Worm (Caenorhabditis elegans) whole organism, late embryonic: ENCODE measurements around the gene tin-9.2.

Experiments used
- F13H6.1 ChIP-seq: sonication (generic microtip); optimal IDR thresholded peaks from 2 replicates; lab custom pipeline; 2016; ENCODE audit warnings: missing genetic modification characterization, missing compliant biosample characterization
- Y22D7AL.16 ChIP-seq: sonication (generic microtip); optimal IDR thresholded peaks from 2 replicates; lab custom pipeline; 2016; ENCODE audit warnings: missing genetic modification characterization, missing compliant biosample characterization
- ama-1 ChIP-seq: fragments of 150-350 bp; optimal IDR thresholded peaks from 2 replicates; lab custom pipeline; 2014
- ceh-14 ChIP-seq: sonication (generic microtip); optimal IDR thresholded peaks from 2 replicates; lab custom pipeline; 2016; ENCODE audit warnings: missing genotype, missing genetic modification characterization, missing compliant biosample characterization
- ceh-18 ChIP-seq: sonication (generic microtip); optimal IDR thresholded peaks from 2 replicates; lab custom pipeline; 2016; ENCODE audit warnings: missing genetic modification characterization, missing compliant biosample characterization
- ceh-24 ChIP-seq: sonication (generic microtip); optimal IDR thresholded peaks from 2 replicates; lab custom pipeline; 2016; ENCODE audit warnings: mild to moderate bottlenecking, missing genetic modification characterization, missing compliant biosample characterization
- ceh-31 ChIP-seq: sonication (generic microtip); optimal IDR thresholded peaks from 2 replicates; lab custom pipeline; 2016; ENCODE audit warnings: missing genetic modification characterization, missing compliant biosample characterization
- ceh-34 ChIP-seq: sonication (generic microtip); optimal IDR thresholded peaks from 2 replicates; lab custom pipeline; 2016; ENCODE audit warnings: mild to moderate bottlenecking, missing genetic modification characterization, missing compliant biosample characterization
- ceh-45 ChIP-seq: fragments of 200-800 bp; sonication (Bioruptor generic); IDR thresholded peaks from 2 replicates; pipeline ENCODE4 v1.3.6; 2022; ENCODE audit warnings: missing genetic modification reagents, missing genetic modification characterization, missing compliant biosample characterization
- ceh-48 ChIP-seq: sonication (generic microtip); optimal IDR thresholded peaks from 2 replicates; lab custom pipeline; 2016; ENCODE audit warnings: missing genetic modification characterization, inconsistent platforms, missing compliant biosample characterization
- ceh-9 ChIP-seq: sonication (generic microtip); optimal IDR thresholded peaks from 2 replicates; lab custom pipeline; 2016; ENCODE audit warnings: mild to moderate bottlenecking, missing genetic modification characterization, inconsistent platforms, missing compliant biosample characterization
- dmd-4 ChIP-seq: sonication (generic microtip); optimal IDR thresholded peaks from 2 replicates; lab custom pipeline; 2016; ENCODE audit warnings: borderline replicate concordance, missing genetic modification characterization, missing compliant biosample characterization
- elt-2 ChIP-seq: sonication (generic microtip); optimal IDR thresholded peaks from 2 replicates; lab custom pipeline; 2016; ENCODE audit warnings: missing genetic modification reagents, missing genetic modification characterization, missing compliant biosample characterization
- ets-4 ChIP-seq: sonication (generic microtip); optimal IDR thresholded peaks from 2 replicates; lab custom pipeline; 2016; ENCODE audit warnings: missing genetic modification characterization, missing compliant biosample characterization
- eyg-1 ChIP-seq: sonication (generic microtip); optimal IDR thresholded peaks from 2 replicates; lab custom pipeline; 2016; ENCODE audit warnings: missing genotype, missing genetic modification characterization, missing compliant biosample characterization
- fkh-10 ChIP-seq: fragments of 150-350 bp; optimal IDR thresholded peaks from 2 replicates; lab custom pipeline; 2014; ENCODE audit warnings: missing biosample characterization, missing genetic modification reagents, missing genetic modification characterization
- gmeb-2 ChIP-seq: sonication (generic microtip); optimal IDR thresholded peaks from 2 replicates; lab custom pipeline; 2016; ENCODE audit warnings: missing genetic modification characterization, inconsistent platforms, missing compliant biosample characterization
- hlh-15 ChIP-seq: sonication (generic microtip); optimal IDR thresholded peaks from 2 replicates; lab custom pipeline; 2016; ENCODE audit warnings: missing genetic modification characterization, missing compliant biosample characterization
- hlh-6 ChIP-seq: sonication (generic microtip); optimal IDR thresholded peaks from 2 replicates; lab custom pipeline; 2016; ENCODE audit warnings: missing genotype, missing genetic modification characterization, missing compliant biosample characterization
- lim-6 ChIP-seq: sonication (generic microtip); optimal IDR thresholded peaks from 2 replicates; lab custom pipeline; 2016; ENCODE audit warnings: missing genetic modification characterization, missing compliant biosample characterization
- madf-2 ChIP-seq: sonication (generic microtip); optimal IDR thresholded peaks from 2 replicates; lab custom pipeline; 2017; ENCODE audit warnings: missing genetic modification characterization, missing compliant biosample characterization
- mec-3 ChIP-seq: sonication (generic microtip); optimal IDR thresholded peaks from 2 replicates; lab custom pipeline; 2016; ENCODE audit warnings: borderline replicate concordance, missing genetic modification characterization, missing compliant biosample characterization
- nhr-11 ChIP-seq: fragments of 150-350 bp; optimal IDR thresholded peaks from 2 replicates; lab custom pipeline; 2014; ENCODE audit warnings: missing biosample characterization, missing genetic modification characterization
- nhr-232 ChIP-seq: sonication (generic microtip); optimal IDR thresholded peaks from 2 replicates; lab custom pipeline; 2016; ENCODE audit warnings: missing genetic modification characterization, missing compliant biosample characterization
- odd-2 ChIP-seq: sonication (generic microtip); optimal IDR thresholded peaks from 2 replicates; lab custom pipeline; 2017; ENCODE audit warnings: antibody characterized with exemption, mild to moderate bottlenecking, missing genetic modification characterization, missing compliant biosample characterization
- pag-3 ChIP-seq: sonication (generic microtip); optimal IDR thresholded peaks from 2 replicates; lab custom pipeline; 2016; ENCODE audit warnings: missing compliant biosample characterization, missing genetic modification characterization, borderline replicate concordance
- pha-2 ChIP-seq: sonication (generic microtip); optimal IDR thresholded peaks from 2 replicates; lab custom pipeline; 2017; ENCODE audit warnings: mild to moderate bottlenecking, missing genetic modification characterization, missing compliant biosample characterization
- pros-1 ChIP-seq: fragments of 150-350 bp; optimal IDR thresholded peaks from 2 replicates; lab custom pipeline; 2014; ENCODE audit warnings: missing biosample characterization, missing genetic modification reagents, missing genetic modification characterization
- ref-2 ChIP-seq: sonication (generic microtip); optimal IDR thresholded peaks from 2 replicates; lab custom pipeline; 2016; ENCODE audit warnings: missing genetic modification characterization, missing compliant biosample characterization
- sox-2 ChIP-seq: fragments of 200-800 bp; sonication (Bioruptor generic); IDR thresholded peaks from 2 replicates; pipeline ENCODE4 v1.3.6; 2022; ENCODE audit warnings: missing genetic modification reagents, missing genetic modification characterization, missing compliant biosample characterization
- syd-9 ChIP-seq: sonication (generic microtip); optimal IDR thresholded peaks from 2 replicates; lab custom pipeline; 2016; ENCODE audit warnings: mild to moderate bottlenecking, missing genetic modification characterization, moderate library complexity, missing compliant biosample characterization
- ttx-3 ChIP-seq: sonication (generic microtip); optimal IDR thresholded peaks from 2 replicates; lab custom pipeline; 2016; ENCODE audit warnings: missing genetic modification reagents, missing genetic modification characterization, missing compliant biosample characterization
- unc-55 ChIP-seq: sonication (generic microtip); optimal IDR thresholded peaks from 2 replicates; lab custom pipeline; 2017; ENCODE audit warnings: missing biosample characterization, missing genetic modification reagents, missing genetic modification characterization

Gene tin-9.2

DNA sequence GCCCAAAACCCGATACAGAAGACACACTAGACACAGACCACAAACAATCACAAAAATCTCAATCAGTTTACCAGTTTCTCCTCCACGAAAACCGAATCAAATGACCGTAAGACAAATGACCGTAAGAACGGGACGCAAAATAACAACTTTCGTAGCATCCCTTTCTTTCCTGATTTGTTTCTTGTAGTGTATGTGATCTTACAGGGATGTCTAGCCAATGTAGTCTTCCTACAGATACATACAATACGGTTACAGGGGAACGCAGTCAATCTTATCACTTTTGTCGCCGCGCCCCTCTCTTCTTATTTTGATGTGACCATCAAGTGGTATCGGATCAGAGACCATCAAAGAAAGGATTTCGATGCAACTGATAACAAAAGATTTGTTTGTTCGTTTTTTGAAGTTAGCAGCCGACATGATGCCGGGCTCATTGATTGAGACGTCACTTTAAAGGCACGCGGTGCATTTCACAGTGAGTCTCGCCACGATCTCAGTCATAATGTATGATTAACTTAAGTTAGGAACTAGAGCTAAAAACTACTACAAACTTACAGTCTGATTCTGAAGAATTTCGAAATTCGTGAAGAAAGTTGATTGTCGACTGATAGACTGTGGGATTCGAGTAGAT lies 23.1 kb upstream of the tin-9.2 start:
- no peak for TF ChIP-seq mec-3 (tag; lab: Kevin White, UChicago)
- TF ChIP-seq lim-6 (tag; lab: Kevin White, UChicago), result no peak
- no peak for TF ChIP-seq elt-2 (tag; lab: Kevin White, UChicago)
- TF ChIP-seq odd-2, result no peak
- no peak for TF ChIP-seq pros-1
- TF ChIP-seq pha-2 (tag; lab: Kevin White, UChicago), result no peak
- no peak for TF ChIP-seq Y22D7AL.16 (tag; lab: Kevin White, UChicago)
- no peak for TF ChIP-seq ceh-24 (tag; lab: Kevin White, UChicago)
- TF ChIP-seq ceh-48 (tag; lab: Kevin White, UChicago), result no peak
- TF ChIP-seq hlh-6 (tag; lab: Kevin White, UChicago), result no peak
- TF ChIP-seq, all 69 proteins: peak for 0

DNA sequence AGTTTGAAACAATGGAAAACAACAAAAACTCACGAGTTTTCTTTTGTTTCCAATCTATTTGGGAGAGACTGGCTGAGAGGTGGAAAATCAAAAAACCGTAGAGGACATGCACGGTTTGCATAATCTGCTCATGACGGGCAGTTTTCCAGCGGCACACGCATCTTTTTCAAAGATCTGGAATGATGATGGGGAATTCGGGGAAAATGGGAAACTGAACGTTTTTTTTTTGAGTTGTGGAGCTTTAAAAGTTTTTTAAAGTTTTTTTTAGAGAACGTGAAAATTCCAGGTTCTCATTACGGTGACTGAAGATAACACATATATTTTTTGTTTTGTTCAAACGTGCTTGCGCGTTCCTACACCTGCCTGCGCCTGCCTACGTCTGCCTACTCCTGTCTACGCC lies 22.2 kb upstream of the tin-9.2 start, which contains the start of gene C39E9.7:
TSS of gene C39E9.7 (minus strand) at position 101 of the 400 bp plus-strand sequence.
- TF ChIP-seq ama-1 (lab: Kevin White, UChicago) (no peak), ttx-3 (no peak)

DNA sequence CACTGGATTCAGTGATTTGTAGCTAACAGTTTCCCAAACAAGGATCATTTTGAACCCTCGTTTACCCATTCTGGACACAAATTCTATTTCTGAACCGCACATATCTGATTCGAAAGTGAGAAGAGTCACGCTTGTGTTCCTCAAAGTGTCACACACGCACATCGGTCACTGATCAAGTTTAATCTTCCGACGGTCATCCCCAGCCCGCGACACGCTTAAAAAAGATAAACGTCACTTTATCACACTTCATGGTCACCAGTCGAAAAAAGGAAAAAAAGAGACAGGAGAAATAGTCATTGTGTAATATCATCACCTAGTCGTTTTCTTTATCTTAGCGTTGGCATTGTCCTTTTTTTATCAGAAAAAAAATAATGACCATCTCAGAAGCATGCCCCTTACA lies 21.1 kb upstream of the tin-9.2 start:
- TF ChIP-seq pros-1, result no peak
- no peak for TF ChIP-seq ceh-45 (GFP tag; lab: Robert Waterston, UW)
- TF ChIP-seq nhr-232, result no peak
- no peak for TF ChIP-seq hlh-6 (tag; lab: Kevin White, UChicago)
- no peak for TF ChIP-seq ceh-48 (tag; lab: Kevin White, UChicago)
- TF ChIP-seq dmd-4 (tag; lab: Kevin White, UChicago), result no peak
- TF ChIP-seq unc-55 (GFP tag; lab: Kevin White, UChicago), result no peak
- no peak for TF ChIP-seq eyg-1 (tag; lab: Kevin White, UChicago)
- TF ChIP-seq ets-4 (tag; lab: Kevin White, UChicago), result no peak
- no peak for TF ChIP-seq lim-6 (tag; lab: Kevin White, UChicago)
- no peak for TF ChIP-seq ceh-18 (tag; lab: Kevin White, UChicago)
- no peak for TF ChIP-seq fkh-10 (GFP tag; lab: Kevin White, UChicago)
- TF ChIP-seq F13H6.1 (tag; lab: Kevin White, UChicago), result no peak
- no peak for TF ChIP-seq ceh-14 (tag; lab: Kevin White, UChicago)
- no peak for TF ChIP-seq mec-3 (tag; lab: Kevin White, UChicago)
- no peak for TF ChIP-seq hlh-15 (tag; lab: Kevin White, UChicago)
- TF ChIP-seq pag-3 (tag; lab: Kevin White, UChicago), result no peak
- no peak for TF ChIP-seq ref-2 (tag; lab: Kevin White, UChicago)
- TF ChIP-seq syd-9 (tag; lab: Kevin White, UChicago), result no peak
- no peak for TF ChIP-seq gmeb-2 (tag; lab: Kevin White, UChicago)

DNA sequence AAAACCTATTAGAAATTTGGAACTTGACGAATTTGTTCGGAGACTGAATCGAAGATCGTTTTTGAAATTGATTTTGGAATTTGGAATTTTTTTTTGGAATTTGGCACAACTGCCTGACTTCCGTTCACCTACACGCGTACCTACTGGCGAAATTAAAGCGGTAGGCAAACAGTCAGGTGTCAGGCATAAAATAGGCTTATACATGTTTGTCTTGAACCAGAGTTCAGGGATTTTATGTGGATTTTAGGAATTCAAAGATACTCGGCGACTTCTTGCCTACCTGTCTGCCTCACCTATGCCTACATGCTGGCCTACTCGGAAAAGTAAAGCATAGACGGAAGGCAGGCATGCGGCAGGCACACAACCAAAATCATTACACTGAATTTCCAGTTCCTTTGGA lies 20.5 kb upstream of the tin-9.2 start:
- no peak for TF ChIP-seq madf-2

DNA sequence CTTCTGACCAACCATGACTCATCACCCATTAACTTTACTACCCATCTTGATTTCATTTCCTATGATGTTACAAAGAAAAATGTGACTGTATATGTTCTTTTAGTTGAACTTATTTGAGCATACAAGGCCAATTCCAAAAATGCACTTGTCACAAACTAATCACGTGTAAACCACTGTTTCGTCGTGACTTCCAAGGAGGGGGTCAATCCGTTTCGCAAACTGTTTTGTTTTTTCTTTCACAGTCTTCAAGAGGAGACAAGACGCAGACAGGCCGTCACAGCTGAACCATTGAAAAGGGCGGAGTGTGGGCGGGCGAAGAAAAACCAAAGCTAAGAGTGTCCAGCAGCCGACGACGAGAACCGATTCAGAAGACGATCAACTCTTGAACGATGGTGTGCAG lies 19.7 kb upstream of the tin-9.2 start, which contains the start of gene C39E9.8:
TSS of gene C39E9.8 (plus strand) at position 328 of the 400 bp plus-strand sequence.
- TF ChIP-seq sox-2 (GFP tag; lab: Robert Waterston, UW) (no peak), ceh-9 (no peak)

DNA sequence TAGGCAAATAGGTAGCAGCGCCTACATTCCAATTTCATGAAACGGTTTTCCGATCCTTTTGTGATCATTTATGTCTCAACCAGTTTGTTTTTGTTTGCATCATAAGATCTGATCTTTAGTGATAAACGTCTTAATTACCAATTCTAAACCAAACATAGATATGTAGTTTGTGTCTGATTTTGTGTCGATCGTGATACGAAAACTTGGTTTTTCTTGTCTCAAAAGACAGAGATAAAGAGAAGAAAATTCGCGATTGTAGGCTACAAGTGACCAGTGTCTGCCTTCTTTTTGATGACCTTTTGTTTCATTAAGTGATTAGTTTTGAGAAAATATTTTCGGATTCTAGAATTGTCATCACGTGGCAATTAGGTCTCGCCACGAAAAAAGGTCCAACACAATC lies 18.6 kb upstream of the tin-9.2 start:
- TF ChIP-seq lim-6 (tag; lab: Kevin White, UChicago), result no peak
- TF ChIP-seq nhr-11 (tag; lab: Kevin White, UChicago), result no peak
- TF ChIP-seq ceh-31, result no peak
- no peak for TF ChIP-seq ceh-34 (tag; lab: Kevin White, UChicago)
- TF ChIP-seq ceh-45 (GFP tag; lab: Robert Waterston, UW), result no peak
- no peak for TF ChIP-seq madf-2
